Worm (Caenorhabditis elegans): ENCODE measurements around the gene oxy-4.
A peak's percentile ranks its signal among the peaks of the same experiment; 100 is the strongest.

Gene oxy-4

DNA sequence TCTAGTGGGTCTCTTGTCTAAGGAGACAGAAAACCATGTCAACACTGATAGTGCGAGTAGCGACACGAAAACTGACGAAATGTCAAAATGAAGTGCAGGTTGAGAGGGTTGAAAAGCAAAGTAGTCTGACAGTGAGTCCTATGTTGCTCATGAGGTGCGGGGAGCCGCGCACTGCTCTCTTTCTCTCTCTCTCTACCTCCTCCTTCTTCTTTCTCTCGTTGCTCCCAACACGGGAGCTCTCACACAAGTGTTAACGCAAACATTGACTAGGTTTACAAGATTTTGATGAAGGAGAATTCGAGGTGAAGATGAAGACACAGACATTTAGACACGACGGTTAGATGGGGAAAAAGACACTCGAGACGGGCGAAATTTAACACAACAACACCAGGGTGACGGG, 29.3 kb downstream of the oxy-4 start:
- TF ChIP-seq egl-27 (tag; optimal IDR thresholded peaks at IDR 0.05): no peak
- TF ChIP-seq nhr-71 (tag; optimal IDR thresholded peaks at IDR 0.05): peak; percentile 17
- peak in 1 of 3 experiments; percentile 28 for TF ChIP-seq ceh-82 (tag; optimal IDR thresholded peaks at IDR 0.05)
- peak; percentile 100 for TF ChIP-seq tbx-2 (tag; optimal IDR thresholded peaks at IDR 0.05)
- TF ChIP-seq lin-14 (GFP tag; optimal IDR thresholded peaks at IDR 0.05): peak; percentile 26
- no peak for TF ChIP-seq fkh-10 (GFP tag; optimal IDR thresholded peaks at IDR 0.05)
- no peak for TF ChIP-seq nhr-28 (tag; optimal IDR thresholded peaks at IDR 0.05)
- TF ChIP-seq lsy-2 (tag; optimal IDR thresholded peaks at IDR 0.05): peak in 1 of 2 experiments; percentile 23
- TF ChIP-seq nhr-77 (tag; optimal IDR thresholded peaks at IDR 0.05): peak; percentile 64

- TF ChIP-seq alr-1 (tag; optimal IDR thresholded peaks at IDR 0.05; ENCODE audit: borderline replicate concordance) (no peak), ets-5 (GFP tag; IDR thresholded peaks at IDR 0.05) (0 out of 2 replicates have a peak, but pooled peaks have one; percentile 28), nhr-19 (GFP tag; conservative IDR thresholded peaks at IDR 0.05) (no peak), lin-13 (GFP tag; optimal IDR thresholded peaks at IDR 0.05) (no peak), nhr-85 (tag) (peak; percentile 75), elt-2 (tag; optimal IDR thresholded peaks at IDR 0.05) (no peak), aly-2 (tag; optimal IDR thresholded peaks at IDR 0.05) (no peak), ztf-11 (tag; optimal IDR thresholded peaks at IDR 0.05) (no peak), tbx-2 (tag; optimal IDR thresholded peaks at IDR 0.05) (peak; percentile 39), mdl-1 (tag; optimal IDR thresholded peaks at IDR 0.05) (no peak), C04F5.9 (tag; optimal IDR thresholded peaks at IDR 0.05) (no peak), lir-3 (tag; optimal IDR thresholded peaks at IDR 0.05; ENCODE audit: poor library complexity) (no peak), zip-4 (GFP tag; optimal IDR thresholded peaks at IDR 0.05) (no peak), unc-30 (tag; optimal IDR thresholded peaks at IDR 0.05) (no peak)
These were observed 31.6 kb downstream of the oxy-4 start for ce11 chrIII:5126988-5127387.

ce11 chrIII:5125759-5126158, 32.8 kb downstream of the oxy-4 start:
- TF ChIP-seq tbx-2 (tag; optimal IDR thresholded peaks at IDR 0.05) (peak; percentile 92), ceh-90 (tag; optimal IDR thresholded peaks at IDR 0.05) (no peak)

DNA sequence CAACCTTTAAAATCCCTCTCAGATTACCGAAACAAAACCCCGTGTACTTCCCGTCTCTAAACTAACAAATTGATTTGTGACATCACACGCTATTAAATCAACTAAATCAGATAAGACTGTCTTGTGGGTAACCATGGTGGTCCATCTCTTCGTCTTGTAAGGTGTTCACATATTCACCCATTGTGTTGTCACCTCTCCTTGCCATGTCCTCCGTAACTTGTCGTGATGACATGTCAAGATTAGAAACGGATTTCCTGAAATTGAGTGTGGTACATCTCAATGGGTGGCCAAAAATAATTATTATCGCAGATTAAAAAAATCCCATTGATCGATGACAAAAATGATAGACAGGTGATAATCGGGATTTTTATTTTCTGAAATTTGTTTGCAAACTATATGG, 34.2 kb downstream of the oxy-4 start:
- TF ChIP-seq pqm-1 (tag; optimal IDR thresholded peaks at IDR 0.05): no peak
- TF ChIP-seq sox-4 (tag; optimal IDR thresholded peaks at IDR 0.05): no peak
- no peak for TF ChIP-seq elt-2 (tag; optimal IDR thresholded peaks at IDR 0.05)
- TF ChIP-seq nhr-47 (tag; optimal IDR thresholded peaks at IDR 0.05): no peak
- no peak for TF ChIP-seq blmp-1 (tag; optimal IDR thresholded peaks at IDR 0.05)
- TF ChIP-seq hlh-17 (GFP tag; optimal IDR thresholded peaks at IDR 0.05; ENCODE audit: borderline replicate concordance): no peak
- TF ChIP-seq nhr-71 (tag; optimal IDR thresholded peaks at IDR 0.05): no peak
- TF ChIP-seq nhr-12 (tag; optimal IDR thresholded peaks at IDR 0.05): no peak
- no peak for TF ChIP-seq lin-39 (tag; optimal IDR thresholded peaks at IDR 0.05)
- TF ChIP-seq ztf-11 (tag; optimal IDR thresholded peaks at IDR 0.05): no peak
- TF ChIP-seq mab-9 (GFP tag; IDR thresholded peaks at IDR 0.05): no peak
- TF ChIP-seq dsc-1 (tag; optimal IDR thresholded peaks at IDR 0.05): no peak
- no peak for TF ChIP-seq skn-1 (tag; optimal IDR thresholded peaks at IDR 0.05)
- no peak for TF ChIP-seq dpl-1 (GFP tag; optimal IDR thresholded peaks at IDR 0.05)
- TF ChIP-seq pax-3 (tag; optimal IDR thresholded peaks at IDR 0.05): no peak
- TF ChIP-seq nhr-90 (tag; optimal IDR thresholded peaks at IDR 0.05; ENCODE audit: poor library complexity): no peak
- no peak for TF ChIP-seq mef-2 (tag; optimal IDR thresholded peaks at IDR 0.05)
- TF ChIP-seq unc-62 (GFP tag; optimal IDR thresholded peaks at IDR 0.05): no peak
